Worm (Caenorhabditis elegans) whole organism, L3 larva: ENCODE measurements around the gene C46F4.3.

ENCODE experiments used
- ZK546.5 ChIP-seq: sonication (generic microtip); optimal IDR thresholded peaks from 2 replicates; lab custom pipeline; 2017; ENCODE audit warnings: missing biosample characterization, missing genetic modification characterization
- ceh-16 ChIP-seq: sonication (generic microtip); optimal IDR thresholded peaks from 2 replicates; lab custom pipeline; 2017; ENCODE audit warnings: missing biosample characterization, missing genetic modification characterization
- daf-12 ChIP-seq: fragments of 150-350 bp; optimal IDR thresholded peaks from 2 replicates; lab custom pipeline; 2014; ENCODE audit warnings: missing biosample characterization, missing genetic modification reagents, missing genetic modification characterization
- elt-1 ChIP-seq: fragments of 150-350 bp; optimal IDR thresholded peaks from 2 replicates; lab custom pipeline; 2014; ENCODE audit warnings: missing biosample characterization, missing genetic modification characterization
- elt-3 ChIP-seq, 3 experiments: fragments of 150-350 bp in 1 of 3; sonication (generic microtip) in 2 of 3; optimal IDR thresholded peaks; 2 replicates in 2 of 3; 4 replicates in 1 of 3; lab custom pipeline; 2014 to 2017; ENCODE audit warnings: missing biosample characterization in 3 of 3, missing genetic modification characterization in 3 of 3
- hmg-11 ChIP-seq: sonication (generic microtip); optimal IDR thresholded peaks from 2 replicates; lab custom pipeline; 2016; ENCODE audit warnings: missing genetic modification characterization, missing compliant biosample characterization
- jun-1 ChIP-seq: fragments of 150-350 bp; optimal IDR thresholded peaks from 2 replicates; lab custom pipeline; 2014; ENCODE audit warnings: missing biosample characterization, missing genetic modification reagents, missing genetic modification characterization
- nhr-12 ChIP-seq: fragments of 150-350 bp; optimal IDR thresholded peaks from 2 replicates; lab custom pipeline; 2014; ENCODE audit warnings: missing biosample characterization, missing genetic modification characterization
- nhr-23 ChIP-seq: fragments of 150-350 bp; optimal IDR thresholded peaks from 2 replicates; lab custom pipeline; 2014; ENCODE audit warnings: missing biosample characterization, missing genetic modification reagents, missing genetic modification characterization
- nhr-237 ChIP-seq: fragments of 150-350 bp; optimal IDR thresholded peaks from 2 replicates; lab custom pipeline; 2014; ENCODE audit warnings: missing biosample characterization, missing genetic modification characterization
- skn-1 ChIP-seq: fragments of 150-350 bp; optimal IDR thresholded peaks from 2 replicates; lab custom pipeline; 2014; ENCODE audit warnings: missing biosample characterization, missing genetic modification characterization

DNA sequence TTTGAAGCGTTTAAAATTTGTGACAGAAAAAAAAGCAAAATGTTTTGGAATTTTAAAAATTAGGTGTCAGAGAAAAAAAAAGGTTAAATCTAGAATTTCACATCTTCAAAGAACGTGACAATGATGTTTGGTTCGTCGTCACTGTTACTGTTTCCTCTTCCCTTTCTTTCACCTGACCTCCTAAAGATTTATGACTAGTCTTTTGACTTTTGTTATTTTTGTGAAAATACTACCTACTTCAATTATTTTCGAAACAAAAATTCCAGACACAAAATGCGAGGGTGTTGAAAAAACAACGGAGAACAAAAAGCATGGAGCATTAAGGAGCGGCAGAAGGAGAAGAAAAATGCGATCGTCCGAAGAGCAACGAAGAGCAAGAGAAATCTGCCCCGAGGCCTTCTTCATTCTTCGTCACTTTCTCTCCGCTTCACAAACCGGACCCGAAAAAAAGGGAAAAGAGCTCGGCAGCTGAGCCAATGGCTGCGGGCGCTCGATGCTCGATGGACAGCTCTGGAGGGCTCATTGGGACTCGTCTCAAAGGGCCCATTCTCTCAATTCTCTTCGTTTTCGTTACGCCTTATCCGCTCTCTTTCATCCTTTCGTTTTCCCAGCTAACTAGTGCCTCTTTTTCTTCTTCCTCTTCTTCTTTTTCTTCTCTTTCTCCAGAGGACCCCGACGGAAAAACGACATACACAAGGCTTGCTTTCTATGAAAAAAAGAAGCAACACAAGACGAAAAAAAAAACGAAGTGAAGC lies 40.8 kb downstream of the C46F4.3 start:
- no peak for TF ChIP-seq elt-3 (tag; optimal IDR thresholded peaks at IDR 0.05; lab: Kevin White, UChicago)
- no peak for TF ChIP-seq ceh-16 (tag; lab: Kevin White, UChicago)
- no peak for TF ChIP-seq nhr-237 (tag; lab: Kevin White, UChicago)
- no peak for TF ChIP-seq nhr-23 (tag; lab: Kevin White, UChicago)
- TF ChIP-seq daf-12 = no peak
- no peak for TF ChIP-seq elt-1 (tag; lab: Kevin White, UChicago)
- TF ChIP-seq jun-1 = no peak
- peak; percentile 51 for TF ChIP-seq hmg-11 (tag; lab: Kevin White, UChicago)
- no peak for TF ChIP-seq ZK546.5
- TF ChIP-seq nhr-12 (tag; lab: Kevin White, UChicago) = no peak
- TF ChIP-seq skn-1 (tag; lab: Kevin White, UChicago) = no peak
